Fruit fly (Drosophila melanogaster): ENCODE data around the gene Lcp65Ag3.

Gene Lcp65Ag3

dm6 chr3L:6129591-6129990, 1.2 kb downstream of the Lcp65Ag3 start:
- TF ChIP-seq D1 (tag; optimal IDR thresholded peaks at IDR 0.05) (peak; percentile 20), CG32121 (GFP tag; IDR thresholded peaks at IDR 0.05) (no peak)

- TF ChIP-seq Pif1A (GFP tag; optimal IDR thresholded peaks at IDR 0.05) (no peak), gl (tag; optimal IDR thresholded peaks at IDR 0.05) (no peak), EcR (GFP tag; optimal IDR thresholded peaks at IDR 0.05) (no peak), CG10348 (GFP tag; IDR thresholded peaks at IDR 0.05) (no peak), CG17806 (tag; optimal IDR thresholded peaks at IDR 0.05) (no peak), CG14655 (GFP tag; optimal IDR thresholded peaks at IDR 0.05) (no peak), CG8159 (tag; optimal IDR thresholded peaks at IDR 0.05) (no peak), rn (GFP tag; IDR thresholded peaks at IDR 0.05) (no peak), CG32121 (GFP tag; IDR thresholded peaks at IDR 0.05) (no peak), CG13204 (GFP tag; optimal IDR thresholded peaks at IDR 0.05) (no peak), Snoo (tag; optimal IDR thresholded peaks at IDR 0.05) (no peak), CG15710 (tag; optimal IDR thresholded peaks at IDR 0.05) (no peak), CG4496 (GFP tag; IDR thresholded peaks at IDR 0.05) (no peak), CG34367 (tag; optimal IDR thresholded peaks at IDR 0.05) (no peak), CG9948 (tag; optimal IDR thresholded peaks at IDR 0.05) (no peak), Pif1B (GFP tag; optimal IDR thresholded peaks at IDR 0.05) (no peak), Ets98B (GFP tag; IDR thresholded peaks at IDR 0.05) (no peak), CG12605 (GFP tag; IDR thresholded peaks at IDR 0.05) (no peak)
These were observed 5.4 kb downstream of the Lcp65Ag3 start for dm6 chr3L:6125409-6125689.

dm6 chr3L:6124616-6125408, 6.0 kb downstream of the Lcp65Ag3 start:
- TF ChIP-seq CG34367 (tag; optimal IDR thresholded peaks at IDR 0.05), result no peak
- no peak for TF ChIP-seq CG17806 (tag; optimal IDR thresholded peaks at IDR 0.05)
- no peak for TF ChIP-seq CG14655 (GFP tag; optimal IDR thresholded peaks at IDR 0.05)
- TF ChIP-seq CG9948 (tag; optimal IDR thresholded peaks at IDR 0.05), result no peak
- TF ChIP-seq CG32121 (GFP tag; IDR thresholded peaks at IDR 0.05), result no peak; the same call in 1 of the 2 replicates
- peak; percentile 15 for TF ChIP-seq Pif1A (GFP tag; optimal IDR thresholded peaks at IDR 0.05)
- no peak for TF ChIP-seq CG8301 (tag; optimal IDR thresholded peaks at IDR 0.05)
- peak; percentile 25; the same call in 1 of the 2 replicates for TF ChIP-seq rn (GFP tag; IDR thresholded peaks at IDR 0.05)

dm6 chr3L:6116881-6117280, 13.9 kb downstream of the Lcp65Ag3 start:
- TF ChIP-seq CG10348 (GFP tag; IDR thresholded peaks at IDR 0.05) (no peak), rn (GFP tag; IDR thresholded peaks at IDR 0.05) (no peak), Pif1B (GFP tag; optimal IDR thresholded peaks at IDR 0.05) (no peak), fd96Ca (GFP tag; IDR thresholded peaks at IDR 0.05) (no peak), CG8159 (tag; optimal IDR thresholded peaks at IDR 0.05) (no peak), CG4496 (GFP tag; IDR thresholded peaks at IDR 0.05) (no peak), CG17806 (tag; optimal IDR thresholded peaks at IDR 0.05) (no peak), CG8301 (tag; optimal IDR thresholded peaks at IDR 0.05) (no peak), Snoo (tag; optimal IDR thresholded peaks at IDR 0.05) (no peak), Ets98B (GFP tag; IDR thresholded peaks at IDR 0.05) (no peak), gl (tag; optimal IDR thresholded peaks at IDR 0.05) (no peak), Pif1A (GFP tag; optimal IDR thresholded peaks at IDR 0.05) (no peak), CG14655 (GFP tag; optimal IDR thresholded peaks at IDR 0.05) (no peak), CG9948 (tag; optimal IDR thresholded peaks at IDR 0.05) (no peak), CG15710 (tag; optimal IDR thresholded peaks at IDR 0.05) (no peak), D1 (tag; optimal IDR thresholded peaks at IDR 0.05) (no peak), CG12605 (GFP tag; IDR thresholded peaks at IDR 0.05) (no peak), CG34367 (tag; optimal IDR thresholded peaks at IDR 0.05) (no peak), CG13204 (GFP tag; optimal IDR thresholded peaks at IDR 0.05) (no peak)

dm6 chr3L:6115505-6115904, 15.3 kb downstream of the Lcp65Ag3 start:
- TF ChIP-seq CG9948 (tag; optimal IDR thresholded peaks at IDR 0.05), result no peak
- TF ChIP-seq Ets98B (GFP tag; IDR thresholded peaks at IDR 0.05), result no peak
- TF ChIP-seq CG15710 (tag; optimal IDR thresholded peaks at IDR 0.05), result no peak
- no peak for TF ChIP-seq CG12605 (GFP tag; IDR thresholded peaks at IDR 0.05)
- no peak for TF ChIP-seq CG10348 (GFP tag; IDR thresholded peaks at IDR 0.05)
- no peak for TF ChIP-seq EcR (GFP tag; optimal IDR thresholded peaks at IDR 0.05)
- TF ChIP-seq rn (GFP tag; IDR thresholded peaks at IDR 0.05), result no peak
- TF ChIP-seq CG32121 (GFP tag; IDR thresholded peaks at IDR 0.05), result no peak
- TF ChIP-seq Snoo (tag; optimal IDR thresholded peaks at IDR 0.05), result no peak
- TF ChIP-seq Pif1B (GFP tag; optimal IDR thresholded peaks at IDR 0.05), result no peak
- TF ChIP-seq CG14655 (GFP tag; optimal IDR thresholded peaks at IDR 0.05), result no peak
- no peak for TF ChIP-seq gl (tag; optimal IDR thresholded peaks at IDR 0.05)
- no peak for TF ChIP-seq CG13204 (GFP tag; optimal IDR thresholded peaks at IDR 0.05)
- TF ChIP-seq fd96Ca (GFP tag; IDR thresholded peaks at IDR 0.05), result no peak
- TF ChIP-seq CG8301 (tag; optimal IDR thresholded peaks at IDR 0.05), result no peak
- TF ChIP-seq CG34367 (tag; optimal IDR thresholded peaks at IDR 0.05), result no peak
- TF ChIP-seq Pif1A (GFP tag; optimal IDR thresholded peaks at IDR 0.05), result no peak
- TF ChIP-seq CG17806 (tag; optimal IDR thresholded peaks at IDR 0.05), result no peak

dm6 chr3L:6111458-6111857, 19.3 kb downstream of the Lcp65Ag3 start:
- TF ChIP-seq D1 (tag; optimal IDR thresholded peaks at IDR 0.05) (no peak), rn (GFP tag; IDR thresholded peaks at IDR 0.05) (no peak), Snoo (tag; optimal IDR thresholded peaks at IDR 0.05) (no peak), CG14655 (GFP tag; optimal IDR thresholded peaks at IDR 0.05) (no peak), CG32121 (GFP tag; IDR thresholded peaks at IDR 0.05) (no peak), Ets98B (GFP tag; IDR thresholded peaks at IDR 0.05) (no peak), CG8301 (tag; optimal IDR thresholded peaks at IDR 0.05) (no peak), CG17806 (tag; optimal IDR thresholded peaks at IDR 0.05) (no peak), CG10348 (GFP tag; IDR thresholded peaks at IDR 0.05) (no peak)

Measured in whole organism, pupa.